Worm (Caenorhabditis elegans) whole organism, mixed stage, embryonic: Measurements from ENCODE around the gene aakg-4.

Experiments used
- ceh-83 ChIP-seq: fragments of 200-800 bp; sonication (Bioruptor generic); optimal IDR thresholded peaks from 2 replicates; lab custom pipeline; 2018; ENCODE audit warnings: mild to moderate bottlenecking, missing genetic modification characterization, missing compliant biosample characterization
- nhr-12 ChIP-seq: fragments of 150-350 bp; optimal IDR thresholded peaks from 2 replicates; lab custom pipeline; 2014; ENCODE audit warnings: missing biosample characterization, missing genetic modification characterization
- nhr-76 ChIP-seq: sonication (generic microtip); optimal IDR thresholded peaks from 2 replicates; lab custom pipeline; 2017; ENCODE audit warnings: missing biosample characterization, missing genetic modification characterization

DNA sequence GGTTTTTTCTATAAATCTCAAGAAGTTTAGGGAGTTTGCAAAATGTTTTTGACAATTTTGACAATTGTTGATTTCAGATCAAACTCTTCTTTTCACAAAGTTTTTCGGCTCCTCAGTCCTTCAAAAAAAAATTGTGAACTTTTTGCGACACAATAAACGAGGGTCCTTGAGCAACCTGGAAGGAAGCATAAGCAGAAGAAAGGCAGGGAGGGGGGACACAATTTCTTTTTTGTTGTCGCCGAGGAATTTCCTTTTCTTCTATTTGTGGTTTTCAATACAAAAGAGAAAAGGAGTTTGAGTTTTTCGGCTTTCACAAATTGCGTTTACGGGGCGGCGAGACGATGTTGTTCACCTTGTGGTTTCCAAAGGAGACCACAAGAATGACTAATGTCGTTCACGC, 52.4 kb downstream of the aakg-4 start:
- TF ChIP-seq nhr-76 (tag; lab: Kevin White, UChicago) (no peak), ceh-83 (no peak), nhr-12 (tag; lab: Kevin White, UChicago) (no peak)
